Fruit fly (Drosophila melanogaster) whole organism, prepupa: ENCODE data around the gene GlyRS.

Experiments used
- CG11294 ChIP-seq: fragments of 200-800 bp; sonication (Bioruptor generic); IDR thresholded peaks from 2 replicates; pipeline ENCODE4 v1.3.6; 2022; ENCODE audit warnings: missing biosample characterization, missing genetic modification characterization
- CG11762 ChIP-seq: fragments of 200-800 bp; sonication (Bioruptor generic); optimal IDR thresholded peaks from 3 replicates; lab custom pipeline; 2016; ENCODE audit warnings: missing biosample characterization, missing genetic modification characterization; ENCODE audit not compliant: insufficient read depth
- CG15336 ChIP-seq: fragments of 200-800 bp; sonication (Bioruptor generic); IDR thresholded peaks from 2 replicates; pipeline ENCODE4 v1.3.6; 2022; ENCODE audit warnings: missing biosample characterization, missing genetic modification characterization
- CG1621 ChIP-seq: fragments of 200-800 bp; sonication (Bioruptor generic); optimal IDR thresholded peaks from 3 replicates; lab custom pipeline; 2018; ENCODE audit warnings: missing biosample characterization, mild to moderate bottlenecking, missing genetic modification characterization
- CG16779 ChIP-seq: fragments of 200-800 bp; sonication (Bioruptor generic); optimal IDR thresholded peaks from 3 replicates; lab custom pipeline; 2017; ENCODE audit warnings: missing biosample characterization, mild to moderate bottlenecking, missing genetic modification characterization
- CG3032 ChIP-seq: fragments of 200-800 bp; optimal IDR thresholded peaks from 2 replicates; lab custom pipeline; 2019; ENCODE audit warnings: missing biosample characterization, mild to moderate bottlenecking, missing genetic modification characterization, moderate library complexity
- CG31627 ChIP-seq: fragments of 200-800 bp; sonication (Bioruptor generic); optimal IDR thresholded peaks from 3 replicates; lab custom pipeline; 2016; ENCODE audit warnings: missing biosample characterization, missing genetic modification characterization
- CG32006 ChIP-seq: fragments of 200-800 bp; sonication (Bioruptor generic); optimal IDR thresholded peaks from 3 replicates; lab custom pipeline; 2017; ENCODE audit warnings: missing biosample characterization, mild to moderate bottlenecking, missing genetic modification characterization
- CG34406 ChIP-seq: fragments of 200-800 bp; sonication (Bioruptor generic); optimal IDR thresholded peaks from 3 replicates; lab custom pipeline; 2016; ENCODE audit warnings: missing biosample characterization, missing genetic modification characterization
- CG3919 ChIP-seq: fragments of 200-800 bp; sonication (Bioruptor generic); optimal IDR thresholded peaks from 3 replicates; lab custom pipeline; 2016; ENCODE audit warnings: missing biosample characterization, missing genetic modification characterization
- CG6276 ChIP-seq: fragments of 200-800 bp; sonication (Bioruptor generic); optimal IDR thresholded peaks from 2 replicates; lab custom pipeline; 2017; ENCODE audit warnings: missing biosample characterization, mild to moderate bottlenecking, missing genetic modification characterization
- CG6808 ChIP-seq: fragments of 200-800 bp; sonication (Bioruptor generic); optimal IDR thresholded peaks from 3 replicates; lab custom pipeline; 2017; ENCODE audit warnings: missing biosample characterization, missing genetic modification characterization, mild to moderate bottlenecking, moderate library complexity, missing genetic modification reagents
- CG7368 ChIP-seq: fragments of 200-800 bp; sonication (Bioruptor generic); optimal IDR thresholded peaks from 3 replicates; lab custom pipeline; 2016; ENCODE audit warnings: missing biosample characterization, missing genetic modification characterization
- Eip75B ChIP-seq: fragments of 200-800 bp; sonication (Bioruptor generic); optimal IDR thresholded peaks from 3 replicates; lab custom pipeline; 2016; ENCODE audit warnings: missing biosample characterization, missing genetic modification characterization
- Ets21C ChIP-seq: fragments of 200-800 bp; sonication (Bioruptor generic); optimal IDR thresholded peaks from 3 replicates; lab custom pipeline; 2016; ENCODE audit warnings: missing biosample characterization, missing genetic modification characterization
- Gug ChIP-seq: fragments of 200-800 bp; sonication (Bioruptor generic); IDR thresholded peaks from 2 replicates; pipeline ENCODE4 v1.3.6; 2022; ENCODE audit warnings: missing biosample characterization, missing genetic modification characterization
- Hr38 ChIP-seq: sonication (Bioruptor generic); optimal IDR thresholded peaks from 2 replicates; lab custom pipeline; 2016; ENCODE audit warnings: missing biosample characterization, missing genetic modification characterization
- Hr39 ChIP-seq: fragments of 200-800 bp; sonication (Bioruptor generic); optimal IDR thresholded peaks from 2 replicates; lab custom pipeline; 2016; ENCODE audit warnings: missing biosample characterization, missing genetic modification characterization
- Hr4 ChIP-seq: fragments of 200-800 bp; sonication (Bioruptor generic); optimal IDR thresholded peaks from 3 replicates; lab custom pipeline; 2016; ENCODE audit warnings: missing biosample characterization, missing genetic modification characterization
- Lpt ChIP-seq: fragments of 200-800 bp; sonication (Bioruptor generic); optimal IDR thresholded peaks from 3 replicates; lab custom pipeline; 2016; ENCODE audit warnings: missing biosample characterization, missing genetic modification characterization
- Met ChIP-seq: fragments of 200-800 bp; sonication (Bioruptor generic); optimal IDR thresholded peaks from 3 replicates; lab custom pipeline; 2016; ENCODE audit warnings: missing biosample characterization, missing genetic modification characterization
- OdsH ChIP-seq: fragments of 200-800 bp; sonication (Bioruptor generic); optimal IDR thresholded peaks from 3 replicates; lab custom pipeline; 2016; ENCODE audit warnings: missing biosample characterization, missing genetic modification characterization
- Smox ChIP-seq: fragments of 200-800 bp; sonication (Bioruptor generic); optimal IDR thresholded peaks from 3 replicates; lab custom pipeline; 2016; ENCODE audit warnings: missing biosample characterization, missing genetic modification characterization
- Sox102F ChIP-seq: fragments of 200-800 bp; sonication (Bioruptor generic); optimal IDR thresholded peaks from 2 replicates; lab custom pipeline; 2016; ENCODE audit warnings: missing biosample characterization, mild to moderate bottlenecking, missing genetic modification characterization
- Sox14 ChIP-seq: fragments of 200-800 bp; sonication (Bioruptor generic); optimal IDR thresholded peaks from 3 replicates; lab custom pipeline; 2016; ENCODE audit warnings: missing biosample characterization, missing genetic modification characterization
- Sox15 ChIP-seq: fragments of 200-800 bp; sonication (Bioruptor generic); optimal IDR thresholded peaks from 3 replicates; lab custom pipeline; 2016; ENCODE audit warnings: missing biosample characterization, missing genetic modification characterization
- achi ChIP-seq: fragments of 200-800 bp; sonication (Bioruptor generic); optimal IDR thresholded peaks from 3 replicates; lab custom pipeline; 2016; ENCODE audit warnings: missing biosample characterization, missing genetic modification characterization
- cyc ChIP-seq: fragments of 200-800 bp; sonication (Bioruptor generic); optimal IDR thresholded peaks from 3 replicates; lab custom pipeline; 2016; ENCODE audit warnings: missing biosample characterization, missing genetic modification characterization
- dac ChIP-seq: fragments of 200-800 bp; sonication (Bioruptor generic); optimal IDR thresholded peaks from 2 replicates; lab custom pipeline; 2017; ENCODE audit warnings: missing biosample characterization, mild to moderate bottlenecking, missing genetic modification characterization
- dsx ChIP-seq: fragments of 200-800 bp; optimal IDR thresholded peaks from 3 replicates; lab custom pipeline; 2019; ENCODE audit warnings: missing biosample characterization, mild to moderate bottlenecking, missing genetic modification characterization, moderate library complexity; ENCODE audit not compliant: poor library complexity, severe bottlenecking
- eg ChIP-seq: fragments of 200-800 bp; sonication (Bioruptor generic); IDR thresholded peaks from 3 replicates; pipeline ENCODE4 v1.3.6; 2022; ENCODE audit warnings: missing biosample characterization, missing genetic modification characterization
- fd59A ChIP-seq: fragments of 200-800 bp; sonication (Bioruptor generic); optimal IDR thresholded peaks from 2 replicates; lab custom pipeline; 2017; ENCODE audit warnings: missing biosample characterization, mild to moderate bottlenecking, missing genetic modification characterization, missing genetic modification reagents
- fd85E ChIP-seq: fragments of 200-800 bp; sonication (Bioruptor generic); optimal IDR thresholded peaks from 3 replicates; lab custom pipeline; 2016; ENCODE audit warnings: missing biosample characterization, missing genetic modification characterization
- lz ChIP-seq: fragments of 200-800 bp; sonication (Bioruptor generic); optimal IDR thresholded peaks from 3 replicates; lab custom pipeline; 2016; ENCODE audit warnings: missing biosample characterization, missing genetic modification characterization
- net ChIP-seq: fragments of 200-800 bp; sonication (Bioruptor generic); optimal IDR thresholded peaks from 3 replicates; lab custom pipeline; 2016; ENCODE audit warnings: missing biosample characterization, missing genetic modification characterization
- pdm3 ChIP-seq: fragments of 200-800 bp; sonication (Bioruptor generic); optimal IDR thresholded peaks from 3 replicates; lab custom pipeline; 2016; ENCODE audit warnings: missing biosample characterization, missing genetic modification characterization
- salr ChIP-seq, 2 experiments: fragments of 200-800 bp; sonication (Bioruptor generic); optimal IDR thresholded peaks; 3 replicates each; lab custom pipeline; 2016 to 2018; ENCODE audit warnings: missing biosample characterization in 2 of 2, missing genetic modification characterization in 2 of 2, mild to moderate bottlenecking in 1 of 2
- spab ChIP-seq: fragments of 200-800 bp; sonication (Bioruptor generic); optimal IDR thresholded peaks from 2 replicates; lab custom pipeline; 2017; ENCODE audit warnings: missing biosample characterization, mild to moderate bottlenecking, missing genetic modification characterization, missing genetic modification reagents
- svp ChIP-seq: fragments of 200-800 bp; sonication (Bioruptor generic); peaks from one replicate; lab custom pipeline; 2016; ENCODE audit warnings: missing biosample characterization, missing genetic modification characterization
- topi ChIP-seq: fragments of 200-800 bp; sonication (Bioruptor generic); optimal IDR thresholded peaks from 3 replicates; lab custom pipeline; 2016; ENCODE audit warnings: missing biosample characterization, missing genetic modification characterization

Gene GlyRS

dm6 chr3L:15088285-15088684 is 6.7 kb upstream of the GlyRS start:
- TF ChIP-seq svp (GFP tag; lab: Kevin White, UChicago) = peak; percentile 95
- TF ChIP-seq CG3919 (GFP tag; lab: Kevin White, UChicago) = no peak
- TF ChIP-seq CG15336 (GFP tag; lab: Robert Waterston, UW) = peak; percentile 17; the same call in 1 of the 2 replicates
- peak; percentile 5 for TF ChIP-seq CG6276 (GFP tag; lab: Kevin White, UChicago)
- TF ChIP-seq CG32006 = no peak

dm6 chr3L:15089083-15089704 is 5.7 kb upstream of the GlyRS start:
- TF ChIP-seq Smox (no peak), CG3032 (tag; lab: Kevin White, UChicago) (no peak), CG34406 (GFP tag; lab: Kevin White, UChicago) (no peak), CG11762 (GFP tag; lab: Kevin White, UChicago) (no peak), cyc (GFP tag; lab: Kevin White, UChicago) (no peak), Met (GFP tag; lab: Kevin White, UChicago) (no peak)
- TF ChIP-seq, all 60 proteins: peak for 0

- TF ChIP-seq CG31627 (GFP tag; lab: Kevin White, UChicago) (no peak), eg (GFP tag; lab: Robert Waterston, UW) (no peak), CG16779 (tag; lab: Kevin White, UChicago) (no peak), cyc (GFP tag; lab: Kevin White, UChicago) (no peak), Eip75B (GFP tag; lab: Kevin White, UChicago) (no peak), Ets21C (no peak), CG7368 (GFP tag; lab: Kevin White, UChicago) (no peak), fd59A (GFP tag; lab: Kevin White, UChicago) (no peak), topi (GFP tag; lab: Kevin White, UChicago) (no peak), CG34406 (GFP tag; lab: Kevin White, UChicago) (no peak)
Observed at dm6 chr3L:15089887-15090679, 4.9 kb upstream of the GlyRS start.

- TF ChIP-seq Gug (GFP tag; lab: Robert Waterston, UW) = no peak
- peak; percentile 14 for TF ChIP-seq OdsH (GFP tag; lab: Kevin White, UChicago)
- no peak for TF ChIP-seq achi
- peak; percentile 44 for TF ChIP-seq topi (GFP tag; lab: Kevin White, UChicago)
- TF ChIP-seq net (GFP tag; lab: Kevin White, UChicago) = no peak
- no peak for TF ChIP-seq fd85E (GFP tag; lab: Kevin White, UChicago)
- TF ChIP-seq Lpt (GFP tag; lab: Kevin White, UChicago) = no peak
- no peak for TF ChIP-seq CG3032 (tag; lab: Kevin White, UChicago)
- no peak for TF ChIP-seq fd59A (GFP tag; lab: Kevin White, UChicago)
- no peak for TF ChIP-seq Hr38 (GFP tag; lab: Kevin White, UChicago)
- no peak for TF ChIP-seq spab (GFP tag; lab: Kevin White, UChicago)
- peak; percentile 32 for TF ChIP-seq CG6808
- peak; percentile 35 for TF ChIP-seq pdm3 (GFP tag; lab: Kevin White, UChicago)
- TF ChIP-seq CG6276 (GFP tag; lab: Kevin White, UChicago) = no peak
- no peak for TF ChIP-seq dsx (GFP tag; lab: Kevin White, UChicago)
- TF ChIP-seq Ets21C = peak; percentile 3
- TF ChIP-seq lz = peak; percentile 2
- peak; percentile 17 for TF ChIP-seq Sox14 (GFP tag; lab: Kevin White, UChicago)
- TF ChIP-seq Hr4 (GFP tag; lab: Kevin White, UChicago) = peak; percentile 19
- peak; percentile 4 for TF ChIP-seq Met (GFP tag; lab: Kevin White, UChicago)
- TF ChIP-seq svp (GFP tag; lab: Kevin White, UChicago) = peak; percentile 85
- peak; percentile 20 for TF ChIP-seq Hr39 (GFP tag; lab: Kevin White, UChicago)
- TF ChIP-seq salr (GFP tag; optimal IDR thresholded peaks at IDR 0.05; lab: Kevin White, UChicago) = no peak
- peak; percentile 32 for TF ChIP-seq Sox102F (GFP tag; lab: Kevin White, UChicago)
- TF ChIP-seq dac = no peak
- TF ChIP-seq CG16779 (tag; lab: Kevin White, UChicago) = no peak
- peak; percentile 15 for TF ChIP-seq CG34406 (GFP tag; lab: Kevin White, UChicago)
- TF ChIP-seq cyc (GFP tag; lab: Kevin White, UChicago) = peak; percentile 29
- no peak for TF ChIP-seq CG32006
- no peak for TF ChIP-seq Sox15 (GFP tag; lab: Kevin White, UChicago)
- no peak for TF ChIP-seq CG1621 (tag; lab: Kevin White, UChicago)
- no peak for TF ChIP-seq CG7368 (GFP tag; lab: Kevin White, UChicago)
- no peak for TF ChIP-seq CG11294 (GFP tag; lab: Robert Waterston, UW)
Observed at dm6 chr3L:15093929-15094588, 883 bp upstream of the GlyRS start.
